Fruit fly (Drosophila melanogaster) whole organism, wandering third instar larva: Measurements from ENCODE around the gene CG14115.

Experiments used
- Abd-B ChIP-seq: fragments of >200 bp; optimal IDR thresholded peaks from 2 replicates; lab custom pipeline; 2017; ENCODE audit warnings: missing biosample characterization, missing genetic modification characterization
- CG32264 ChIP-seq: fragments of 200-800 bp; sonication (Bioruptor generic); optimal IDR thresholded peaks from 2 replicates; lab custom pipeline; 2016; ENCODE audit warnings: missing biosample characterization, missing genetic modification characterization
- CG9705 ChIP-seq: fragments of 200-800 bp; sonication (Bioruptor generic); optimal IDR thresholded peaks from 2 replicates; lab custom pipeline; 2018; ENCODE audit warnings: missing biosample characterization, mild to moderate bottlenecking, missing genetic modification characterization
- GATAd ChIP-seq: sonication (Bioruptor generic); optimal IDR thresholded peaks from 2 replicates; lab custom pipeline; 2016; ENCODE audit warnings: missing biosample characterization, missing genetic modification characterization
- HLH106 ChIP-seq: fragments of 200-800 bp; optimal IDR thresholded peaks from 3 replicates; lab custom pipeline; 2019; ENCODE audit warnings: missing biosample characterization, mild to moderate bottlenecking, missing genetic modification characterization, moderate library complexity
- Hnf4 ChIP-seq: fragments of 200-800 bp; sonication (Bioruptor generic); optimal IDR thresholded peaks from 2 replicates; lab custom pipeline; 2016; ENCODE audit warnings: missing biosample characterization, mild to moderate bottlenecking, missing genetic modification characterization
- Hr78 ChIP-seq: fragments of >200 bp; optimal IDR thresholded peaks from 2 replicates; lab custom pipeline; 2017; ENCODE audit warnings: missing biosample characterization, missing genetic modification characterization
- Hr83 ChIP-seq: fragments of 200-300 bp; sonication (Bioruptor generic); optimal IDR thresholded peaks from 2 replicates; lab custom pipeline; 2016; ENCODE audit warnings: missing biosample characterization, mild to moderate bottlenecking, missing genetic modification characterization, moderate library complexity; ENCODE audit not compliant: poor library complexity, severe bottlenecking
- Jra ChIP-seq: sonication (Bioruptor generic); optimal IDR thresholded peaks from 2 replicates; lab custom pipeline; 2016; ENCODE audit warnings: missing biosample characterization, missing genetic modification characterization
- N ChIP-seq: fragments of >200 bp; optimal IDR thresholded peaks from 2 replicates; lab custom pipeline; 2018; ENCODE audit warnings: missing biosample characterization, missing external identifiers, missing genetic modification characterization
- OdsH ChIP-seq: fragments of 200-800 bp; sonication (Bioruptor generic); optimal IDR thresholded peaks from 2 replicates; lab custom pipeline; 2016; ENCODE audit warnings: missing biosample characterization, mild to moderate bottlenecking, missing genetic modification characterization
- Rel ChIP-seq, 2 experiments: fragments of 200-800 bp; sonication (Bioruptor generic) in 1 of 2; optimal IDR thresholded peaks; 2 replicates in 1 of 2; 3 replicates in 1 of 2; lab custom pipeline; 2016 to 2019; ENCODE audit warnings: mild to moderate bottlenecking in 2 of 2, missing biosample characterization in 2 of 2, missing genetic modification characterization in 2 of 2, moderate library complexity in 1 of 2
- Sp1 ChIP-seq: fragments of 200-800 bp; sonication (Bioruptor generic); optimal IDR thresholded peaks from 3 replicates; lab custom pipeline; 2019; ENCODE audit warnings: missing biosample characterization, mild to moderate bottlenecking, missing genetic modification characterization, moderate library complexity
- Vsx2 ChIP-seq: fragments of 200-300, 225-300 bp; sonication (Bioruptor generic); optimal IDR thresholded peaks from 2 replicates; lab custom pipeline; 2018; ENCODE audit warnings: missing biosample characterization, missing genetic modification characterization; ENCODE audit not compliant: partially characterized antibody
- br ChIP-seq: fragments of 200-800 bp; sonication (Bioruptor generic); optimal IDR thresholded peaks from 2 replicates; lab custom pipeline; 2016; ENCODE audit warnings: missing biosample characterization, missing genetic modification characterization
- brk ChIP-seq: fragments of 200-800 bp; sonication (Bioruptor generic); optimal IDR thresholded peaks from 2 replicates; lab custom pipeline; 2016; ENCODE audit warnings: missing biosample characterization, mild to moderate bottlenecking, missing genetic modification characterization
- dl ChIP-seq, 2 experiments: fragments of 175-275, 200-275 bp in 1 of 2; fragments of 200-275 bp in 1 of 2; sonication (Bioruptor generic); optimal IDR thresholded peaks; lab custom pipeline; 2018; ENCODE audit warnings: mild to moderate bottlenecking in 2 of 2, missing biosample characterization in 2 of 2, missing genetic modification characterization in 2 of 2, moderate library complexity in 2 of 2; ENCODE audit not compliant: partially characterized antibody in 2 of 2, insufficient read depth in 1 of 2
- dmrt93B ChIP-seq: fragments of 200-800 bp; sonication (Bioruptor generic); optimal IDR thresholded peaks from 2 replicates; lab custom pipeline; 2018; ENCODE audit warnings: missing biosample characterization, mild to moderate bottlenecking, missing genetic modification characterization
- ey ChIP-seq: fragments of 200-800 bp; sonication (Bioruptor generic); optimal IDR thresholded peaks from 2 replicates; lab custom pipeline; 2016; ENCODE audit warnings: missing biosample characterization, missing genetic modification characterization
- foxo ChIP-seq, 2 experiments: fragments of 200-800 bp; sonication (Bioruptor generic); optimal IDR thresholded peaks; 2 replicates in 1 of 2; 3 replicates in 1 of 2; lab custom pipeline; 2016 to 2017; ENCODE audit warnings: missing biosample characterization in 2 of 2, missing genetic modification characterization in 2 of 2
- fru ChIP-seq: fragments of 200-800 bp; sonication (Bioruptor generic); optimal IDR thresholded peaks from 3 replicates; lab custom pipeline; 2016; ENCODE audit warnings: missing biosample characterization, mild to moderate bottlenecking, missing genetic modification characterization
- h ChIP-seq: fragments of 200-800 bp; sonication (Bioruptor generic); optimal IDR thresholded peaks from 3 replicates; lab custom pipeline; 2016; ENCODE audit warnings: missing biosample characterization, mild to moderate bottlenecking, missing genetic modification characterization
- lola ChIP-seq: fragments of >200 bp; optimal IDR thresholded peaks from 2 replicates; lab custom pipeline; 2017; ENCODE audit warnings: missing biosample characterization, missing genetic modification characterization
- pan ChIP-seq: fragments of >200 bp; optimal IDR thresholded peaks from 2 replicates; lab custom pipeline; 2017
- psq ChIP-seq: fragments of 200-800 bp; sonication (Bioruptor generic); optimal IDR thresholded peaks from 3 replicates; lab custom pipeline; 2017; ENCODE audit warnings: missing biosample characterization, mild to moderate bottlenecking, missing genetic modification characterization, moderate library complexity
- rgr ChIP-seq: fragments of 200-800 bp; sonication (Bioruptor generic); optimal IDR thresholded peaks from 3 replicates; lab custom pipeline; 2016; ENCODE audit warnings: missing biosample characterization, mild to moderate bottlenecking, missing genetic modification characterization
- sage ChIP-seq: fragments of 200-800 bp; sonication (Bioruptor generic); optimal IDR thresholded peaks from 2 replicates; lab custom pipeline; 2016; ENCODE audit warnings: missing biosample characterization, mild to moderate bottlenecking, missing genetic modification characterization
- sv ChIP-seq: fragments of 200-800 bp; sonication (Bioruptor generic); optimal IDR thresholded peaks from 3 replicates; lab custom pipeline; 2016; ENCODE audit warnings: missing biosample characterization, missing genetic modification characterization
- tai ChIP-seq: sonication (Bioruptor generic); optimal IDR thresholded peaks from 2 replicates; lab custom pipeline; 2016; ENCODE audit warnings: missing biosample characterization, missing genetic modification characterization

The CG14115 gene

dm6 chr3L:13036706-13037457 is 24.3 kb downstream of the CG14115 start, which contains the start of gene Srrm1:
TSS of gene Srrm1 (plus strand) at chr3L:13036821.
- TF ChIP-seq foxo (GFP tag; optimal IDR thresholded peaks at IDR 0.05; lab: Kevin White, UChicago) (peak in 1 of 2 experiments; percentile 50), pan (lab: Kevin White, UChicago) (no peak), GATAd (no peak), lola (no peak), tai (GFP tag; lab: Kevin White, UChicago) (no peak), fru (GFP tag; lab: Kevin White, UChicago) (peak; percentile 30), ey (GFP tag; lab: Kevin White, UChicago) (peak; percentile 8), OdsH (no peak), sv (GFP tag; lab: Kevin White, UChicago) (peak; percentile 21), Hr78 (GFP tag; lab: Kevin White, UChicago) (no peak), rgr (GFP tag; lab: Kevin White, UChicago) (peak; percentile 46), Hr83 (GFP tag; lab: Kevin White, UChicago) (peak; percentile 87), Jra (GFP tag; lab: Kevin White, UChicago) (no peak), Vsx2 (GFP tag; lab: Kevin White, UChicago) (no peak), dl (GFP tag; optimal IDR thresholded peaks at IDR 0.05; lab: Kevin White, UChicago; ENCODE audit: insufficient read depth in 1 of 2, partially characterized antibody in 2 of 2) (no peak), psq (GFP tag; lab: Kevin White, UChicago) (no peak), brk (GFP tag; lab: Kevin White, UChicago) (no peak), Sp1 (peak; percentile 20), HLH106 (tag; lab: Kevin White, UChicago) (no peak), CG9705 (GFP tag; lab: Kevin White, UChicago) (peak; percentile 32), h (GFP tag; lab: Kevin White, UChicago) (peak; percentile 33)

dm6 chr3L:13033361-13033760 is 27.9 kb downstream of the CG14115 start:
- TF ChIP-seq tai (GFP tag; lab: Kevin White, UChicago) (no peak), Vsx2 (GFP tag; lab: Kevin White, UChicago) (peak; percentile 42)

dm6 chr3L:13032915-13033282 is 28.3 kb downstream of the CG14115 start:
- TF ChIP-seq Hnf4 (GFP tag; lab: Kevin White, UChicago) = no peak

DNA sequence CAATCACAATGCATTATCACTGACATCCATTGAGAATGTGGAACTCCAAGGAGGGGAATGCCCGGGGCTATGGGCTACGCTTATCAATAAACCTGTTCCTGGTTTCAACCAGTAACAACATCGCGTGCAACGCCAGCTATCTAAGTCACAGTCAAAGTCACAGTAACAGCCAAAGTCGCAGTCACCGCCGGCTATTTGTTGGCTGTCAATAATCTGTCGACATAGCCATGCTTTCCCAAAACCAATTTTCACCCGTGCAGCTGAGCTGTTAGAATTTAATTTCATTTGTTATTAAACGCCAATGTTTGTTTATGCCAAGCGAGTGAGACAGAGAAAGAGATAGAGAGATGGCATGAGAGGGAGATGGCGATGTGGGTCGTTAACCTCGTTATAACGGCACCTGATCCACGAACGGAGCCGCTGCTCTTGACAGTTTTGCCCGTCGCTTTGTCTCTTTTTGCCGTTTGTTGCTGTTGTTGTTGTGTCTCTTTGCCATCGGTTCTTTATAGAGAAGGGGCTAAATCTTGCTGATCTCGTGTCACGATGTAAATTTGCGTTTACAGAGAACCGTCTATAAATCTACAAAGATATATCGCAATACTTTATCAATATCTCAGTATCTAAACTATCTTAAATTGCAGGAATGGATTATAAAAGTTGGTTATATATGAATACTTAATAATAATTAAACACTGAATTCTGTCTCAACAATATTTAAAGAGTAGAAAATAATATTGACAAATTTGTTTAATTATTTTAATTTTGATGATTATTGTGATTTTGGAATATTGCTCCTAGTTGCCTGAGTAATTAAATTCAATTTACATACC is 28.9 kb downstream of the CG14115 start:
- TF ChIP-seq psq (GFP tag; lab: Kevin White, UChicago) = no peak
- TF ChIP-seq Abd-B = no peak
- TF ChIP-seq foxo (GFP tag; optimal IDR thresholded peaks at IDR 0.05; lab: Kevin White, UChicago) = peak in 1 of 2 experiments; percentile 14
- peak; percentile 13 for TF ChIP-seq Sp1
- no peak for TF ChIP-seq fru (GFP tag; lab: Kevin White, UChicago)
- TF ChIP-seq lola = no peak
- TF ChIP-seq N = no peak
- TF ChIP-seq br (GFP tag; lab: Kevin White, UChicago) = no peak
- no peak for TF ChIP-seq brk (GFP tag; lab: Kevin White, UChicago)
- no peak for TF ChIP-seq OdsH
- no peak for TF ChIP-seq dmrt93B (GFP tag; lab: Kevin White, UChicago)
- TF ChIP-seq CG32264 (GFP tag; lab: Kevin White, UChicago) = no peak
- no peak for TF ChIP-seq Hr83 (GFP tag; lab: Kevin White, UChicago)
- no peak for TF ChIP-seq sage (GFP tag; lab: Kevin White, UChicago)
- TF ChIP-seq Rel (GFP tag; optimal IDR thresholded peaks at IDR 0.05; lab: Kevin White, UChicago) = no peak
- peak; percentile 88 for TF ChIP-seq Rel (tag; optimal IDR thresholded peaks at IDR 0.05; lab: Kevin White, UChicago)
